Worm (Caenorhabditis elegans): ENCODE data around the gene Y59A8B.24.
A peak's percentile ranks its signal among the peaks of the same experiment; 100 is the strongest.

Y59A8B.24 gene

DNA sequence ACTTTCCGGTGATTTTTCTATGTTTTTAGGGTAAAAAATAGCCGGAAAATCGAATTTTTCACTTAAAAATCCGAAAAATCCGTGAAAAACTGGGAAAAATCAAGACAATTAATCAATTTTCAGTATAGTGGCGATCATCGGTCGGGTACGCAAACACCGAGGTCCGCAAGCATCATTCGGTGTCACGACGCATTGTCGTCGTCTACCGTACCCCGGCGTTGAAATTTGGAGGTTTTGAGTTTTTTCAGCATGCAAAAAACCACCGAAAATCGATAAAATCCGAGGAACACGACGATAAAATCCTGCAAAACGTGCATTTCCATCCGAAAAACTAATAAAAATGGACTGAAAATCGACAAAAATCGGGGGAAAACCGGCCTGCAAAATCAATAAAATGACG, 30.0 kb downstream of the Y59A8B.24 start (continued):
- TF ChIP-seq alr-1 (tag; optimal IDR thresholded peaks at IDR 0.05; ENCODE audit: borderline replicate concordance) (no peak), F16B12.6 (tag; optimal IDR thresholded peaks at IDR 0.05) (peak; percentile 95), grh-1 (GFP tag; IDR thresholded peaks at IDR 0.05) (no peak), rnt-1 (tag; optimal IDR thresholded peaks at IDR 0.05) (no peak)

DNA sequence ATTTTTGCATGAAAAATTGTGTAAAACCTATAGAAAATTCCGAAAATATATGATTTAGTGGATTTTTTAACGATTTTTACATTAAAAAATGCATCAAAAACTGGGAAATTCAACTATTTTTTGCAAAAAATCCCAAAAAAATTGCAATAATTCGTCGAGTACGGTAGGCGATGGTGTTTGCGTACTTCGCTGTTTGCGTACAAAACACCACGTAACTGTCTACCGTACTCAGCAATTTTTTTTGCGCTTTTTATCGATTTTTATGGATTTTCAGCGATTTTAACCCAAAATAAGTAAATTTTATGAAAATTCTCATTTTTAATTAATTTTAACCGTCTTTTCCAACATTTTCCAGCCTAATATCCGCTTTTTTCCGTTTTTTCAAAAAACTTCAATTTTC, 31.2 kb downstream of the Y59A8B.24 start:
- TF ChIP-seq lsy-2 (tag; optimal IDR thresholded peaks at IDR 0.05) (peak; percentile 49 to 63), F16B12.6 (tag; optimal IDR thresholded peaks at IDR 0.05) (peak; percentile 14), zip-4 (GFP tag; optimal IDR thresholded peaks at IDR 0.05) (no peak)

DNA sequence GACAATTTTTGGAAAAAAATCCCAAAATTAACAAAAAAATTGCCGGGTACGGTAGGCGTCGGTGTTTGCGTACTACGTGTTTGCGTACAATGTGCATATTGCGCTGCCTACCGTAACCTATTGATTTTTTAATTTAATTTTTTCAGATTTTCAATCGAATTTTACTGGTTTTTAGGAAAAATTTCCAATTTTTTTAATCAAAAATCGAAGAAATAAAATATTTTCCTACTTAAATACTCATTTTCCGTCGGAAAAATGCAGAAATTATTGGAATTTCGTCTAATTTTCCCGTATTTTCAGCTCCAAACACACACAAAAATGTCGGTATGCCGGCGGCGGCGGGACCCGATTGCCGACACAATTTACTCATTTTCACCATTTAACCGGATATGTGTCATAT, 34.2 kb downstream of the Y59A8B.24 start, which contains the start of gene Y59A8B.21:
Gene Y59A8B.21, plus strand, starts transcription at position 301 of the 400 bp plus-strand sequence.
- TF ChIP-seq nhr-11 (tag; optimal IDR thresholded peaks at IDR 0.05), result no peak
- TF ChIP-seq fkh-8 (tag; optimal IDR thresholded peaks at IDR 0.05), result no peak
- peak in 1 of 2 experiments; percentile 14 for TF ChIP-seq lsy-2 (tag; optimal IDR thresholded peaks at IDR 0.05)
- TF ChIP-seq aly-2 (tag; optimal IDR thresholded peaks at IDR 0.05), result no peak

DNA sequence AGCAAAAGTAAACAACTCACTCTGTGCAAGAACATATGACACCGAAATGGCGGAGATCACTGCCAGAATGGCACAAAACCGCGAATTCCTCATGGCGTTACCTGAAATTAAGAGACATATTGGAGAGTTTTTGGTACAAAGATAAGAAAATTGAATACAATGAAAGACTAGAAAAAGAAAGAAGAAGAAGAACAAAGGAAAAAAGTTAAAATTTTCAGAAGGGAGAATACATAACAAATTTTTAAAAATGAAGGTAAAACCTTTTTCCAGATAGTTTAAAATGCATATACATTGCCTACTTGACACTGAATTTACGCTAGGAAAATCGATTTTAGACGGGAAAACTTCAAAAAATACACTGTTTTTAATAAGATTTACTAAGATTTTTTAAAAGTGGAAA, 49.5 kb downstream of the Y59A8B.24 start, which contains the start of gene lon-8:
Gene lon-8, minus strand, starts transcription at position 101 of the 400 bp plus-strand sequence.
- TF ChIP-seq ztf-11 (tag; optimal IDR thresholded peaks at IDR 0.05) (no peak), rnt-1 (tag; optimal IDR thresholded peaks at IDR 0.05) (no peak), ceh-88 (GFP tag; IDR thresholded peaks at IDR 0.05) (no peak), fkh-8 (tag; optimal IDR thresholded peaks at IDR 0.05) (no peak), sptf-1 (tag; optimal IDR thresholded peaks at IDR 0.05) (no peak), ceh-63 (GFP tag; optimal IDR thresholded peaks at IDR 0.05) (no peak), blmp-1 (tag; optimal IDR thresholded peaks at IDR 0.05) (no peak), tbx-2 (tag; optimal IDR thresholded peaks at IDR 0.05) (no peak), unc-62 (GFP tag; optimal IDR thresholded peaks at IDR 0.05) (no peak), snpc-4 (tag; optimal IDR thresholded peaks at IDR 0.05) (no peak), mdl-1 (tag; optimal IDR thresholded peaks at IDR 0.05) (no peak), unc-98 (GFP tag; IDR thresholded peaks at IDR 0.05) (no peak), sup-37 (GFP tag; optimal IDR thresholded peaks at IDR 0.05) (no peak), nhr-237 (tag; optimal IDR thresholded peaks at IDR 0.05) (no peak), C16A3.4 (tag; optimal IDR thresholded peaks at IDR 0.05) (no peak), mef-2 (tag; optimal IDR thresholded peaks at IDR 0.05) (no peak), lin-35 (GFP tag; optimal IDR thresholded peaks at IDR 0.05) (no peak)

Data from whole organism, L1 larva.